Worm (Caenorhabditis elegans): Measurements from ENCODE around the gene F55C12.2.

F55C12.2 gene

DNA sequence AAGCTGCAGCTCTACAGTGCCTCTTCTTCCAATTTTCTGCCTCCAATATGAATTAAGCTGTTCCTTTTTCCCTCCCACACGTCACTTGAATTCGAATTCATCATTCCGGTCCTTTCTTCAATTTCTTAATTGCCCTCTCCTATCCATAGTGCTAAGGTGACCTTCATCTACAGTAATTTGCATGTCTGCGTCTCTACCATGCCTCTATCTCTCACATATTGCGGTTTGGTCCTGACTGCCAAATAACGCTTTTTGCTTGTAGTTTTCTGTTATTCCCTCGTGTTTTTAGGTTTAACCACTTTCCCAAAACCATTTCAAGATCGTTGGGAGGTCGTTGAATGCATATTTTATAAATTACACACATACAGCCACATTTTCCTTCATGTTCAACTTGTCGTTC is 4.1 kb downstream of the F55C12.2 start:
- TF ChIP-seq dao-5 (tag; optimal IDR thresholded peaks at IDR 0.05) (no peak), him-1 (tag; optimal IDR thresholded peaks at IDR 0.05) (no peak), W03F9.2 (tag; optimal IDR thresholded peaks at IDR 0.05) (no peak)

DNA sequence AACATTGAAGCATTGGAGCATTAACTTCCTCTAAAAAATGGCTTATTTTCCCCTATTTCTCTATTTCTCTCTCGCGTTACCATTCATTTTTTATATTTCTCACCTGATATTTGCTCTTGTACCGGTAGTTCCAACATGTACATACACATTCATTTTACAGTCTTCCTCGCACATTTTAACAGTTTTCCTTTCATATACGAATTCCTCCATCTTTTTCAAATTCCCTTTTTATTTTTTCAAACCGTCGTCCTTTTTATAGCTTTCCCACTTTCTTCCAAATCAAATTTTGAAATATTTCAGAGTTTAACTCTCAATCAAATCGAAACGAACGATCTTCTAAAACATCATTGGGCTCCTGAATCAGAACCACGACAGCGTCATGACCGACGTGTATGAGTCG is 7.6 kb downstream of the F55C12.2 start, which contains the start of gene rfip-1:
rfip-1 (plus strand) TSS at position 301 of the 400 bp plus-strand sequence.
- no peak for TF ChIP-seq dao-5 (tag; optimal IDR thresholded peaks at IDR 0.05)
- TF ChIP-seq W03F9.2 (tag; optimal IDR thresholded peaks at IDR 0.05): no peak
- no peak for TF ChIP-seq him-1 (tag; optimal IDR thresholded peaks at IDR 0.05)

DNA sequence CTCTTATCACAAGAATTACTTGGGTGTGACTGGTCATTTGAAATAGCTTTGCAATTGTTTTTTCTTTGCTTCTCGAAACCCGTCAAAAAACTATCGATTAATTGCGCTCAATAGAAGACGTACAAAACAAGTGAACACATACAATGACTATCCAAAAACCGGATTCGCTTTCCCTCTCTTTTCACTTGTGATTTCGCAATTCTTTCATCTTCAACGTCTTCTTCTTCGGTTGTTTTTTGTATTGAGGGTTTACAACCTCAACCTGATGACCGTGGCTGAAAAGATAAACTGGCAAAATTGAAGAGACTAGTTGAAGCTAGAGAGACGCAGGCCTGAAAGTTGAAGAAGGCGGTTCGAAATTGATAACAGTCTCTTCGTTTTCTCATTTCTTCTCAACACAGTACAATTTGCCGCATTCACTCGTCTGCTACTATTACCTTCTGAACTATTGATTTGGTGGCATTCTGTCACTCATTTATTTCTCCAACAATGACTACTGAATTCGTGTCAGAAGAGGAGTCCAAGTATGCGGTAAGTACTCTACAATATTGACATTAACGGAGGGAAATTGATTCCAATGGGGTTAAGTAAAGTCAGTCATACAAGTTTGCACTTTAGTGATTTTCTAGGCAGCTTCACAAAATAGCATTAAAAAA is 9.5 kb downstream of the F55C12.2 start:
- TF ChIP-seq dao-5 (tag; optimal IDR thresholded peaks at IDR 0.05) (no peak), W03F9.2 (tag; optimal IDR thresholded peaks at IDR 0.05) (no peak), him-1 (tag; optimal IDR thresholded peaks at IDR 0.05) (no peak)

DNA sequence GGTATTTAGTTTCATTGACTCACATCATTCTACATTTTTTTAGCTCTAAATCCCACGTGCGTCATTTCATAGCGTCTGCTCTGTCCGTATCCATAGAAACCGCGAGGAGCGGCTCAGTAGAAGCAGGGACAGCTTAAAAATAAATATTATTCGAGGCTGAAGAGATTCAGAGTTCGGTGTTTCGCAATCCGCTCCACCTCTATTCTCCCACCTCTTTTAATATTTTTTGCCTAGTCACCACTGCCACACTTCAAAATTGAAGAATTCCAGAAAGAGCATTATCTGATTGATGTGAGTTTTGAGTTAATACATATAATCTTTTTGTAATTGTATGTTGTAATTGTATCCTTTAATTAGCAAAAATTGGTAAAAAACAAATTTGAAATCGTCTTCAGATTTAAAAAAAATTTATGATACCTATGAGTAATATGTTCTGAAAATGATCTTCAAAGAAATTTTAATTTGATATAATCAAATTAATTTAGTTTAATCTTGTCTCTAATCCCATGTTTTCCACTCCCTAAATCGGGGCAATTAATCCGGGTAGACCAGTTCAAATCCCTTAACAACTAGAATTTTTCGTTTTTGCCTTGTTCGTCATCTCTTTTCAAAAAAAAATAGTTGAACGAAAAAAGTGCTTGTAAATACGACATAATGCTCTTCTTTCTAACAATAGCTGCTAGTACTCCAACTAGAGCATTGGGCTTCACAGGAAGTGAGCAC is 13.0 kb downstream of the F55C12.2 start:
- TF ChIP-seq dao-5 (tag; optimal IDR thresholded peaks at IDR 0.05) (no peak), him-1 (tag; optimal IDR thresholded peaks at IDR 0.05) (no peak), W03F9.2 (tag; optimal IDR thresholded peaks at IDR 0.05) (no peak)

DNA sequence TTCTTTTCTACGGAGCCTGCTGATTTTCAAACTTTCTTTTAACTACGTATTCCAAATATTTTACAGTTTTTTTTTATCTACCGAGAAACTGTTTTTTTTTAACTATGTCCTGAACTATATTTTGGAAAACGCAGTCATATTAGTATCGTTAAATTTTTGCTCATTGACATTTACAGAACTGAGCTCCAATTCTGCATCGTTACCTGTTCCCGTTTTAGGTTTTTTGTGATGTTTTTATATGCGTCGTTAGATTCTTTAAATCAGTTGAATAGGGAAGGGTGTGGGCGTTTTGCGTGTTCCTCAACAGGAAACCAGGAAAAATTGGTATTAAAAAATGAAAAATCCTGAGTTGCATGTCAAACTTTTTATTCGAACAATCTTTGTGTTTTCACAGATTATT is 16.2 kb downstream of the F55C12.2 start:
- TF ChIP-seq W03F9.2 (tag; optimal IDR thresholded peaks at IDR 0.05): no peak
- TF ChIP-seq dao-5 (tag; optimal IDR thresholded peaks at IDR 0.05): no peak
- TF ChIP-seq him-1 (tag; optimal IDR thresholded peaks at IDR 0.05): no peak

DNA sequence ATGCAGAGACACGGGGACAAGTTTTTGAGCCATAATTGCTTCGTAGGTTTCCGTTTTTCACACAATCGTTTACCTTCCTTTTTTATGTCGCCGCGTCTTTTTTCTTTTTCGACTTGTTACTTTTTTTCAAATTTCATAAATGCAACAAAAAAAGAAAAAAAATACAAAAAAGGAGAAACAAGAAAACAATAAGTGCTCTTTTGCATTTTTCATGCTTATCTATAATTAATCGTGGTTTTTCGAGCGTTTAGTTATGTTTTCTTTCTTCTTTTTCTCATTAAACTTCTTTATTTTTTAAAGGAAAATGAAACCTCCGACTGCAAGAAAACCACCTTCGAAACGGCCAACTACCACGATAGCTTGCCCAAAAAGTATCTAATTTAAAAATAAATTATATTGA is 19.3 kb downstream of the F55C12.2 start, which contains the start of gene F59G1.4:
F59G1.4 (plus strand) TSS at position 301 of the 400 bp plus-strand sequence.
- TF ChIP-seq him-1 (tag; optimal IDR thresholded peaks at IDR 0.05): no peak

DNA sequence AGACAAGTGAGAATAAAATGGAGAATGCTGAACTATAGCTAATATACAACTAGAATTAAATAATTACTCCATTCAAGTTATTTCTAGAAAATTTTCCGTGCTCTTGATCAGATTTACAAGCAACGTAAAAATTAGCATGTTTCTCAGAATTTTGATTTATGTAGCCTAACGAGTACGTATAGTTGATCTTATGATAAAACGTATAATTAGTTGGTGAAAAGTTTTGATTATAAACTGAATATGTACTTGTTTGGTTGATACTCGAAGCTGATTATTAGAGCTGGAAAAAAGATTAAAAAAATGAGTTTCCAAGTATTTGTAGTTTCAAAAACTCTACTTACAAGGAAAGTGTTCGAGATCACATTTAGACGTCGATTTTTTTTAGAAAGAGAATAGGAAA is 19.9 kb downstream of the F55C12.2 start:
- TF ChIP-seq him-1 (tag; optimal IDR thresholded peaks at IDR 0.05): no peak
- TF ChIP-seq dao-5 (tag; optimal IDR thresholded peaks at IDR 0.05): no peak
- TF ChIP-seq W03F9.2 (tag; optimal IDR thresholded peaks at IDR 0.05): no peak

DNA sequence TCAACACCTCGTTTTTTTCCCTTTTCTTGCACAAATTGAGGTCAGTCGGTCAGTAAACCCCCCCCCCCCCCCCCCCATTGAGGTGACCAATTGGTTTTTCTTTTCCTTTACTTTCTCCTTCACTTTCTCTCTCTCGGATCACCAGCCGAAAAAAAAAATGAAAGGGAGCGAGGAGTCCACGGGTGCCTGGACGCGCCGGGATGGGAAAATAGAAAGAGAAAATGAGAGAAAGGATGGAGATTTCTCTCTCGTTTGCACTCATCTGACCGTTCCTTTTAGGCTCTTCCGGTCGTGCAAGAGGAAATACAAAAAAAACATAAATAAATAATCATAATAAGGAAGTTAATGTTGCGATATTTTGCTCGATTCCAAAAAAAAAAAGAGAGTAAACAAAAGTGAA is 22.5 kb downstream of the F55C12.2 start:
- TF ChIP-seq him-1 (tag; optimal IDR thresholded peaks at IDR 0.05) (no peak), W03F9.2 (tag; optimal IDR thresholded peaks at IDR 0.05) (no peak), dao-5 (tag; optimal IDR thresholded peaks at IDR 0.05) (no peak)

DNA sequence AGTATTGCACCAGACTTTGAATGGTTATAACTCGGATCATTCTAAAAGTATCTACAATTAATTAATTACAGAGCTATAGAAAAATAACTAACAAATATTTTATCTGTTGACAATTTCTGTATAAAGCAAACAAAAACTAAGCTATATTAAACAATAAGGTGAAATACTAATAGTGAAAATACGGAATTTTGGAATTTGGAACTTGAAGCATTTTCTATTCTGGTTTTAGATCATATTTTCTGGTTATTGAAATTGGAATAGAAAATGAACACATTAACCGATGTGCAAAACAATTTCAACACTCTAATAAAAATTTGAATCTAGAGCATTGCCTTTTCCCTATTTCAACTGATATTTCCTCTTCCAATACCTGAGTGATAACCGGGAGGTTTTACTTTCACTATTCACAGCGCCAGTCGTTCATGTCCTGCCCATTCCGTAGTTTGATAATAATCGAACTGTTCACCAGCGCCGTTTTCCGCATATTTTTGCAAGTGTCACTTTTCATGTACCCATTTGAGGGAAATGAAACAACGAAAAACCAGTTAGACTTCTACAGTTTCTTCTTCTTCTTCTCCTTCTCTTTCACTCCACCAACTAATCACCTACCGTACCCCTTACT is 23.4 kb downstream of the F55C12.2 start:
- TF ChIP-seq dao-5 (tag; optimal IDR thresholded peaks at IDR 0.05) (no peak), him-1 (tag; optimal IDR thresholded peaks at IDR 0.05) (no peak), W03F9.2 (tag; optimal IDR thresholded peaks at IDR 0.05) (peak; percentile 16)

DNA sequence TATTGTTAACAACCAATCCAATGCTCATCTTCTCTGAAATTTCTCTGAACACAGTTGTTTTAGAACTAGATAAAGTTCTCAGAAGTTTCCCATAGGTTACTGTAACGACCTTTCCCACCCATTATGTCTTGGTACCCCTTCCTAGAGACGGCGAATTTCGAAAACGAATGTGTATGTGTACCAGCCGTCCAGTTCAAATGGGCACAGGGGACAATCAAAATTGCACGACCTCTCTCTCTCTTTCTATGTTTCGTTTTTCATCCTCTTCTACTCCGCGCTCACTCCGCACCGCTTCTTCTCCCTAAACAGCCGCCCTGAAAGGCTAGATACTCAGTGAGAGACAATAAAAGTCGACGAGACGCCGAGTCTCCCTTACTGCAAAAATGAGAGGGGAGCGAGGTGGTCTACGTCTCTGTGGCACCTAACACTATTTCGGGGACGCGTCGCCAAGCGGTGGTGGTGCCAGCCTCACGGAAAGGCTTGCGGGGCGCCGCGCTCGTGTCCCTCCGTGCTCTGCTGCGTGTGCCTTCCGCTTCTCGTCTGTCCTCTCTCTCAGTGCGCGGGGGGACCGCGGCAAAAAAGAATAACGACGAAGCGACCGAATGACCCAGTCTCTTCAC is 24.9 kb downstream of the F55C12.2 start:
- TF ChIP-seq W03F9.2 (tag; optimal IDR thresholded peaks at IDR 0.05) (no peak), dao-5 (tag; optimal IDR thresholded peaks at IDR 0.05) (no peak), him-1 (tag; optimal IDR thresholded peaks at IDR 0.05) (no peak)

DNA sequence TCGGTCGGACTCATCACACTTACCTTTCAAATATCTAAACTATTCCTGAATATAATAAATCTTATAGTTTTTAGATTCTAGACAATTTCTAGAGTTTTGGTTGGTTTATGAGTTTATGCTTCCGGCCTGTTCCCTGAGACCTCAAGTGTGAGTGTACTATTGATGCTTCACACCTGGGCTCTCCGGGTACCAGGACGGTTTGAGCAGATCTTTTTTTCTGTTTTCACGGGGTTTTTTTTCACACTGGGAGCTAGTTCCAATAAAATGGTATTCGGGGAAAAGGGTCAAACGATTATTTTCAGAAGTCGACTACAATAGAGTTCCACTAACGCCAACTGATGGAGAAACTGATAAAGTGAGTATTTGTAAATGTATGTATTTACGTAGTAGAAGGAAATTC is 25.5 kb downstream of the F55C12.2 start:
- TF ChIP-seq dao-5 (tag; optimal IDR thresholded peaks at IDR 0.05) (no peak), him-1 (tag; optimal IDR thresholded peaks at IDR 0.05) (no peak), W03F9.2 (tag; optimal IDR thresholded peaks at IDR 0.05) (no peak)

DNA sequence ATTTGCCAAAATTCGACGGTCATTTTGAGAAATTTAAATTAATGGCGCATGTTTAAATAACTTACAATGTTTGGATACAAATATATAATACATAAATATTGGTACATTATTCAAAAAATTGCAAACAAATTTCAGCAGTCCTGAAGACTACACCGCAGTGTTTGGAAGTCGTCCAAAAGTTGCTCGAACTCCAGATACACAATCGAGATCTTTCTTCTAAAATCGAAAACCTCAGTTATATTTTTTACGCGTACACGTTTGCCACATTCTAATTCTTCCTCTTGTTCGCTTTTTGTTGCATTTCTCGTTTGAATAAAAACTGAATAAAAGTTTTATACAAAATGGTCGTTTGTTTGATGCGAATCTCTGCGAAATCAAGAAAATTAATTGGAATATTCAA is 27.6 kb downstream of the F55C12.2 start, which contains the start of gene tsp-18:
tsp-18 (plus strand) TSS at position 301 of the 400 bp plus-strand sequence.
- no peak for TF ChIP-seq W03F9.2 (tag; optimal IDR thresholded peaks at IDR 0.05)
- TF ChIP-seq him-1 (tag; optimal IDR thresholded peaks at IDR 0.05): no peak
- TF ChIP-seq dao-5 (tag; optimal IDR thresholded peaks at IDR 0.05): no peak

DNA sequence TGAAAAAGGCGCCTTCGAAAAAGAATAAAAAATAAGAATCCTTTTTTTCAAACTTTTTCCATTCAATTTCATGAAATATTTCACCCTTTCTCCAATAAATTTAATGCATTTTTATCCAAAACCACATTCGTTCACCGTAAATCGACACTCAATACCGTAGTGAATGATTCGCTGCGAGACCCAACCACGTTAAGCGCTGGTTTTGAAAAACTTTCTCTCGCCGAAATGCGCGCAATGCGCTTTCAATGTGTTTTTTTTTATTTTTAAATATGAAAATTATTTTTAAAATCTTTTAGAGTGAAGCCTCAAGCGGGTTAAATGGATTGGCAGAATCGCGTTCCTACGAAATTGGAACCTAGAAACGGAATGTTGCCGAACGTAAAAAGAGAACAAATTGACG is 29.7 kb downstream of the F55C12.2 start, which contains the start of gene F59G1.8:
F59G1.8 (plus strand) TSS at position 293 of the 400 bp plus-strand sequence.
- no peak for TF ChIP-seq W03F9.2 (tag; optimal IDR thresholded peaks at IDR 0.05)
- no peak for TF ChIP-seq dao-5 (tag; optimal IDR thresholded peaks at IDR 0.05)
- no peak for TF ChIP-seq him-1 (tag; optimal IDR thresholded peaks at IDR 0.05)

DNA sequence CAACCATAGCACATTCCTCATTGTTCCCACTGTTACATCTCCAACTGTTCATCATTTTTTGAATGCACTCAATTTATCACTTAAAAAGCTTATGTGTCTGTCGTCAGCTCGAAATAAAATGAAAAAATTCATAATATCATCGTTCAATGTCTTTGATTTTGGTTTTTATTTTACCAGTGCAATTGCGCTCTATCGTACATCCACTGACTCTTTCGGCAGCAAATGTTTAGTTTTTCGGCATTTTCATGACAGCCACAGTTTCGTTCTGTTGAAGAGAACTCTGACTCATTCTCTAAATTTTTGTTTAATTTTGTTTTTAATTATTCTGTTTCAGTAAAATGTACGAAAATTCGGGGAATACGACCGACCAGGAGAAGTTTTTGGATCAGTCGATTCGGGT is 30.9 kb downstream of the F55C12.2 start, which contains the start of gene vps-35:
vps-35 (plus strand) TSS at position 335 of the 400 bp plus-strand sequence.
- TF ChIP-seq dao-5 (tag; optimal IDR thresholded peaks at IDR 0.05): no peak
- TF ChIP-seq W03F9.2 (tag; optimal IDR thresholded peaks at IDR 0.05): no peak
- TF ChIP-seq him-1 (tag; optimal IDR thresholded peaks at IDR 0.05): no peak

Data from whole organism, L4/young adult.